Fruit fly (Drosophila melanogaster) whole organism, embryonic: ENCODE measurements around the gene CG3909.

Source experiments
- B-H2 ChIP-seq: fragments of 200-800 bp; sonication (Bioruptor generic); optimal IDR thresholded peaks from 2 replicates; lab custom pipeline; 2018; ENCODE audit warnings: missing biosample characterization, mild to moderate bottlenecking, missing genetic modification characterization
- CG10147 ChIP-seq: fragments of 200-800 bp; sonication (Bioruptor generic); optimal IDR thresholded peaks from 2 replicates; lab custom pipeline; 2019; ENCODE audit warnings: missing biosample characterization, mild to moderate bottlenecking, missing genetic modification characterization, moderate library complexity
- CG11093 ChIP-seq: fragments of 200-800 bp; sonication (Bioruptor generic); IDR thresholded peaks from 3 replicates; pipeline ENCODE4 v1.3.6; 2022; ENCODE audit warnings: missing biosample characterization, missing genetic modification characterization
- CG12155 ChIP-seq: fragments of 200-800 bp; sonication (Bioruptor generic); optimal IDR thresholded peaks from 3 replicates; lab custom pipeline; 2016; ENCODE audit warnings: missing biosample characterization, missing genetic modification characterization
- CG12744 ChIP-seq: fragments of 200-800 bp; sonication (Bioruptor generic); optimal IDR thresholded peaks from 2 replicates; lab custom pipeline; 2016; ENCODE audit warnings: missing biosample characterization, missing genetic modification characterization
- CG14710 ChIP-seq: fragments of 200-800 bp; sonication (Bioruptor generic); optimal IDR thresholded peaks from 3 replicates; lab custom pipeline; 2019; ENCODE audit warnings: missing biosample characterization, mild to moderate bottlenecking, missing genetic modification characterization, moderate library complexity
- CG15269 ChIP-seq: fragments of 200-800 bp; sonication (Bioruptor generic); optimal IDR thresholded peaks from 2 replicates; lab custom pipeline; 2018; ENCODE audit warnings: missing biosample characterization, mild to moderate bottlenecking, missing genetic modification characterization, moderate library complexity
- CG16863 ChIP-seq: fragments of 200-800 bp; sonication (Bioruptor generic); optimal IDR thresholded peaks from 3 replicates; lab custom pipeline; 2016; ENCODE audit warnings: missing biosample characterization, missing genetic modification characterization
- CG17361 ChIP-seq: fragments of 200-800 bp; sonication (Bioruptor generic); IDR thresholded peaks from 3 replicates; pipeline ENCODE4 v1.3.6; 2022; ENCODE audit warnings: missing biosample characterization, missing genetic modification characterization
- CG18262 ChIP-seq: fragments of 200-800 bp; optimal IDR thresholded peaks from 3 replicates; lab custom pipeline; 2019; ENCODE audit warnings: missing biosample characterization, mild to moderate bottlenecking, missing genetic modification characterization, moderate library complexity
- CG2129 ChIP-seq: fragments of 200-800 bp; sonication (Bioruptor generic); IDR thresholded peaks from 2 replicates; pipeline ENCODE4 v1.3.6; 2022; ENCODE audit warnings: missing biosample characterization, missing genetic modification characterization; ENCODE audit not compliant: partially characterized antibody
- CG32767 ChIP-seq: fragments of 200-800 bp; sonication (Bioruptor generic); IDR thresholded peaks from 2 replicates; pipeline ENCODE4 v1.3.6; 2022; ENCODE audit warnings: missing biosample characterization, missing genetic modification characterization
- CG32772 ChIP-seq: fragments of 200-800 bp; sonication (Bioruptor generic); IDR thresholded peaks from 2 replicates; pipeline ENCODE4 v1.3.6; 2022; ENCODE audit warnings: missing biosample characterization, missing genetic modification characterization
- CG3726 ChIP-seq: fragments of 200-800 bp; sonication (Bioruptor generic); IDR thresholded peaks from 3 replicates; pipeline ENCODE4, ENCODE4 v1.3.6; 2022; ENCODE audit warnings: missing biosample characterization, missing genetic modification characterization
- CG3995 ChIP-seq: fragments of 200-800 bp; sonication (Bioruptor generic); optimal IDR thresholded peaks from 3 replicates; lab custom pipeline; 2016; ENCODE audit warnings: missing biosample characterization, missing genetic modification characterization
- CG42726 ChIP-seq: fragments of 200-800 bp; sonication (Bioruptor generic); IDR thresholded peaks from 2 replicates; pipeline ENCODE4 v1.3.6; 2022; ENCODE audit warnings: missing biosample characterization, missing genetic modification characterization; ENCODE audit not compliant: partially characterized antibody
- CG4617 ChIP-seq: fragments of 200-800 bp; sonication (Bioruptor generic); optimal IDR thresholded peaks from 3 replicates; lab custom pipeline; 2016; ENCODE audit warnings: missing biosample characterization, missing genetic modification characterization, borderline replicate concordance
- CG6765 ChIP-seq: fragments of 200-800 bp; sonication (Bioruptor generic); optimal IDR thresholded peaks from 3 replicates; lab custom pipeline; 2017; ENCODE audit warnings: missing biosample characterization, mild to moderate bottlenecking, missing genetic modification characterization
- CG6854 ChIP-seq: fragments of 200-800 bp; sonication (Bioruptor generic); optimal IDR thresholded peaks from 3 replicates; lab custom pipeline; 2017; ENCODE audit warnings: missing biosample characterization, mild to moderate bottlenecking, missing genetic modification characterization
- CG7271 ChIP-seq: fragments of 200-800 bp; sonication (Bioruptor generic); optimal IDR thresholded peaks from 2 replicates; lab custom pipeline; 2018; ENCODE audit warnings: missing biosample characterization, mild to moderate bottlenecking, missing genetic modification characterization, moderate library complexity
- CG7987 ChIP-seq: fragments of 200-800 bp; sonication (Bioruptor generic); optimal IDR thresholded peaks from 2 replicates; lab custom pipeline; 2018; ENCODE audit warnings: missing biosample characterization, mild to moderate bottlenecking, missing genetic modification characterization, moderate library complexity
- CG9932 ChIP-seq: fragments of 200-800 bp; sonication (Bioruptor generic); IDR thresholded peaks from 2 replicates; pipeline ENCODE4 v1.3.6; 2022; ENCODE audit warnings: missing biosample characterization, missing genetic modification characterization
- Dad ChIP-seq: fragments of 200-800 bp; sonication (Bioruptor generic); optimal IDR thresholded peaks from 3 replicates; lab custom pipeline; 2016; ENCODE audit warnings: missing biosample characterization, missing genetic modification characterization
- Dip2 ChIP-seq: fragments of 200-800 bp; sonication (Bioruptor generic); IDR thresholded peaks from 2 replicates; pipeline ENCODE4 v1.3.6; 2022; ENCODE audit warnings: missing biosample characterization, missing genetic modification characterization
- H2.0 ChIP-seq: fragments of 200-800 bp; sonication (Bioruptor generic); IDR thresholded peaks from 2 replicates; pipeline ENCODE4 v1.3.6; 2022; ENCODE audit warnings: missing biosample characterization, missing genetic modification characterization
- Med ChIP-seq: fragments of 200-800 bp; sonication (Bioruptor generic); peaks from one replicate; lab custom pipeline; 2016; ENCODE audit warnings: missing biosample characterization, missing genetic modification characterization, mild to moderate bottlenecking, inconsistent platforms, moderate library complexity
- Meics ChIP-seq: fragments of 200-800 bp; sonication (Bioruptor generic); optimal IDR thresholded peaks from 2 replicates; lab custom pipeline; 2017; ENCODE audit warnings: missing biosample characterization, mild to moderate bottlenecking, missing genetic modification characterization
- Mes4 ChIP-seq: fragments of 200-800 bp; sonication (Bioruptor generic); optimal IDR thresholded peaks from 2 replicates; lab custom pipeline; 2016; ENCODE audit warnings: missing biosample characterization, missing genetic modification characterization
- NC2β ChIP-seq: fragments of 200-800 bp; sonication (Bioruptor generic); optimal IDR thresholded peaks from 2 replicates; lab custom pipeline; 2016; ENCODE audit warnings: missing biosample characterization, missing genetic modification characterization
- Oaz ChIP-seq: fragments of 200-800 bp; sonication (Bioruptor generic); IDR thresholded peaks from 2 replicates; pipeline ENCODE4 v1.3.6; 2022; ENCODE audit warnings: missing biosample characterization, missing genetic modification characterization
- Rfx ChIP-seq: fragments of 200-800 bp; sonication (Bioruptor generic); IDR thresholded peaks from 2 replicates; pipeline ENCODE4 v1.3.6; 2022; ENCODE audit warnings: missing biosample characterization, missing genetic modification characterization
- Xrp1 ChIP-seq: fragments of 200-800 bp; sonication (Bioruptor generic); IDR thresholded peaks from 2 replicates; pipeline ENCODE4 v1.3.6; 2022; ENCODE audit warnings: missing biosample characterization, missing genetic modification characterization
- bcd ChIP-seq: fragments of 200-800 bp; sonication (Bioruptor generic); optimal IDR thresholded peaks from 2 replicates; lab custom pipeline; 2017; ENCODE audit warnings: missing biosample characterization, mild to moderate bottlenecking, missing genetic modification characterization
- bigmax ChIP-seq: fragments of 200-800 bp; sonication (Bioruptor generic); optimal IDR thresholded peaks from 2 replicates; lab custom pipeline; 2018; ENCODE audit warnings: missing biosample characterization, mild to moderate bottlenecking, missing genetic modification characterization
- chm ChIP-seq: fragments of 200-800 bp; sonication (Bioruptor generic); IDR thresholded peaks from 2 replicates; pipeline ENCODE4 v1.3.6; 2022; ENCODE audit warnings: missing biosample characterization, missing genetic modification characterization
- disco-r ChIP-seq: fragments of 200-800 bp; sonication (Bioruptor generic); optimal IDR thresholded peaks from 2 replicates; lab custom pipeline; 2016; ENCODE audit warnings: missing biosample characterization, missing genetic modification characterization
- dmrt11E ChIP-seq: fragments of 200-800 bp; sonication (Bioruptor generic); optimal IDR thresholded peaks from 3 replicates; lab custom pipeline; 2018; ENCODE audit warnings: missing biosample characterization, mild to moderate bottlenecking, missing genetic modification characterization, moderate library complexity
- fd96Cb ChIP-seq: fragments of 200-800 bp; sonication (Bioruptor generic); optimal IDR thresholded peaks from 2 replicates; lab custom pipeline; 2018; ENCODE audit warnings: missing biosample characterization, mild to moderate bottlenecking, missing genetic modification characterization, moderate library complexity
- grau ChIP-seq: fragments of 200-800 bp; optimal IDR thresholded peaks from 3 replicates; lab custom pipeline; 2019; ENCODE audit warnings: missing biosample characterization, mild to moderate bottlenecking, missing genetic modification characterization, moderate library complexity
- ham ChIP-seq: fragments of 200-800 bp; sonication (Bioruptor generic); IDR thresholded peaks from 2 replicates; pipeline ENCODE4 v1.3.6; 2022; ENCODE audit warnings: missing biosample characterization, missing genetic modification characterization
- ken ChIP-seq: fragments of 200-800 bp; sonication (Bioruptor generic); IDR thresholded peaks from 3 replicates; pipeline ENCODE4 v1.3.6; 2022; ENCODE audit warnings: missing biosample characterization, missing genetic modification characterization
- lola ChIP-seq, 3 experiments: fragments of >200 bp in 2 of 3; fragments of 200-800 bp in 1 of 3; sonication (Bioruptor generic) in 1 of 3; optimal IDR thresholded peaks; 2 replicates each; lab custom pipeline; 2017 to 2019; ENCODE audit warnings: missing biosample characterization in 3 of 3, missing genetic modification characterization in 3 of 3, mild to moderate bottlenecking in 1 of 3, moderate library complexity in 1 of 3
- maf-S ChIP-seq: fragments of 200-800 bp; sonication (Bioruptor generic); optimal IDR thresholded peaks from 2 replicates; lab custom pipeline; 2016; ENCODE audit warnings: missing biosample characterization, missing genetic modification characterization
- nerfin-1 ChIP-seq: fragments of 200-800 bp; sonication (Bioruptor generic); optimal IDR thresholded peaks from 3 replicates; lab custom pipeline; 2019; ENCODE audit warnings: missing biosample characterization, mild to moderate bottlenecking, missing genetic modification characterization, moderate library complexity
- sd ChIP-seq: fragments of 200-800 bp; sonication (Bioruptor generic); optimal IDR thresholded peaks from 3 replicates; lab custom pipeline; 2018; ENCODE audit warnings: missing biosample characterization, mild to moderate bottlenecking, missing genetic modification characterization, moderate library complexity
- slbo ChIP-seq: fragments of 200-800 bp; sonication (Bioruptor generic); IDR thresholded peaks from 2 replicates; pipeline ENCODE4 v1.3.6; 2022; ENCODE audit warnings: missing biosample characterization, missing genetic modification characterization
- sr ChIP-seq: fragments of 200-800 bp; sonication (Bioruptor generic); IDR thresholded peaks from 3 replicates; pipeline ENCODE4 v1.3.6; 2022; ENCODE audit warnings: missing biosample characterization, missing genetic modification characterization
- unc-4 ChIP-seq: fragments of 200-800 bp; sonication (Bioruptor generic); IDR thresholded peaks from 2 replicates; pipeline ENCODE4 v1.3.6; 2022; ENCODE audit warnings: missing biosample characterization, missing genetic modification characterization; ENCODE audit not compliant: partially characterized antibody
- vvl ChIP-seq: fragments of 200-800 bp; sonication (Bioruptor generic); IDR thresholded peaks from 2 replicates; pipeline ENCODE4 v1.3.6; 2022; ENCODE audit warnings: missing biosample characterization, missing genetic modification characterization
- zen2 ChIP-seq: fragments of 200-800 bp; sonication (Bioruptor generic); IDR thresholded peaks from 3 replicates; pipeline ENCODE4 v1.3.6; 2022; ENCODE audit warnings: missing biosample characterization, missing genetic modification characterization; ENCODE audit not compliant: partially characterized antibody

CG3909 gene

dm6 chr3R:10048842-10049527 is 5.9 kb downstream of the CG3909 start, which contains the start of gene ohgt (continued):
- TF ChIP-seq Xrp1 (GFP tag; lab: Robert Waterston, UW) = peak; percentile 23; the same call in 1 of the 2 replicates
- no peak for TF ChIP-seq CG3726 (GFP tag; lab: Robert Waterston, UW)
- TF ChIP-seq CG16863 (GFP tag; lab: Kevin White, UChicago) = no peak
- TF ChIP-seq CG10147 (GFP tag; lab: Kevin White, UChicago) = no peak
- no peak for TF ChIP-seq vvl
- TF ChIP-seq CG6765 = no peak
- TF ChIP-seq CG14710 (tag; lab: Kevin White, UChicago) = peak; percentile 67
- TF ChIP-seq ken (GFP tag; lab: Robert Waterston, UW) = no peak
- no peak for TF ChIP-seq CG3995 (GFP tag; lab: Kevin White, UChicago)
- no peak for TF ChIP-seq CG7987
- TF ChIP-seq Dip2 = no peak
- no peak for TF ChIP-seq CG32767 (GFP tag; lab: Robert Waterston, UW)
- no peak for TF ChIP-seq bcd (GFP tag; lab: Kevin White, UChicago)
- TF ChIP-seq zen2 (GFP tag; lab: Robert Waterston, UW) = no peak
- TF ChIP-seq CG7271 (tag; lab: Kevin White, UChicago) = no peak
- TF ChIP-seq unc-4 (GFP tag; lab: Robert Waterston, UW) = peak; percentile 44; the same call in 1 of the 2 replicates
- no peak for TF ChIP-seq NC2β (GFP tag; lab: Kevin White, UChicago)
- no peak for TF ChIP-seq ham (GFP tag; lab: Robert Waterston, UW)
- TF ChIP-seq bigmax (GFP tag; lab: Kevin White, UChicago) = no peak
- TF ChIP-seq Oaz (GFP tag; lab: Robert Waterston, UW) = no peak
- no peak for TF ChIP-seq H2.0
- no peak for TF ChIP-seq B-H2
- 0 out of 2 replicates have a peak, but pooled peaks have one; percentile 18 for TF ChIP-seq Rfx (GFP tag; lab: Robert Waterston, UW)
- no peak for TF ChIP-seq CG2129
- TF ChIP-seq Dad (GFP tag; lab: Kevin White, UChicago) = no peak
- peak; percentile 64 for TF ChIP-seq Med (GFP tag; lab: Kevin White, UChicago)
- no peak for TF ChIP-seq slbo
- peak; percentile 35 for TF ChIP-seq CG6854 (GFP tag; lab: Kevin White, UChicago)
- TF ChIP-seq CG12155 (GFP tag; lab: Kevin White, UChicago) = peak; percentile 38
- TF ChIP-seq dmrt11E (tag; lab: Kevin White, UChicago) = peak; percentile 35
- TF ChIP-seq fd96Cb = no peak
- TF ChIP-seq lola (GFP tag; optimal IDR thresholded peaks at IDR 0.05; lab: Kevin White, UChicago) = peak in 1 of 3 experiments; percentile 3
- peak; percentile 5 for TF ChIP-seq Meics (GFP tag; lab: Kevin White, UChicago)
- peak; percentile 96 for TF ChIP-seq CG17361 (GFP tag; lab: Robert Waterston, UW)
- TF ChIP-seq CG12744 (GFP tag; lab: Kevin White, UChicago) = no peak
- no peak for TF ChIP-seq chm (GFP tag; lab: Robert Waterston, UW)
- no peak for TF ChIP-seq CG42726 (GFP tag; lab: Robert Waterston, UW)
- TF ChIP-seq CG18262 = peak; percentile 44
- no peak for TF ChIP-seq sr
- TF ChIP-seq Mes4 = no peak
- TF ChIP-seq nerfin-1 (tag; lab: Kevin White, UChicago) = peak; percentile 8
- TF ChIP-seq grau (tag; lab: Kevin White, UChicago) = no peak
- TF ChIP-seq disco-r (GFP tag; lab: Kevin White, UChicago) = no peak
- peak; percentile 23 for TF ChIP-seq CG15269 (tag; lab: Kevin White, UChicago)
- no peak for TF ChIP-seq sd (tag; lab: Kevin White, UChicago)
- no peak for TF ChIP-seq CG11093 (GFP tag; lab: Robert Waterston, UW)
- TF ChIP-seq maf-S (GFP tag; lab: Kevin White, UChicago) = no peak
- no peak for TF ChIP-seq CG9932 (GFP tag; lab: Robert Waterston, UW)
- no peak for TF ChIP-seq CG32772 (GFP tag; lab: Robert Waterston, UW)
- peak; percentile 63 for TF ChIP-seq CG4617 (GFP tag; lab: Kevin White, UChicago)
